Worm (Caenorhabditis elegans): Measurements from ENCODE around the gene ttc-39B.

Gene ttc-39B

ce11 chrII:6343893-6344292 lies 10.1 kb upstream of the ttc-39B start, which contains the start of gene txt-18:
Gene txt-18 (plus strand): TSS chrII:6344072.
- no peak for TF ChIP-seq ceh-43 (GFP tag; optimal IDR thresholded peaks at IDR 0.05)
- TF ChIP-seq nhr-237 (tag; optimal IDR thresholded peaks at IDR 0.05) = peak; percentile 42

DNA sequence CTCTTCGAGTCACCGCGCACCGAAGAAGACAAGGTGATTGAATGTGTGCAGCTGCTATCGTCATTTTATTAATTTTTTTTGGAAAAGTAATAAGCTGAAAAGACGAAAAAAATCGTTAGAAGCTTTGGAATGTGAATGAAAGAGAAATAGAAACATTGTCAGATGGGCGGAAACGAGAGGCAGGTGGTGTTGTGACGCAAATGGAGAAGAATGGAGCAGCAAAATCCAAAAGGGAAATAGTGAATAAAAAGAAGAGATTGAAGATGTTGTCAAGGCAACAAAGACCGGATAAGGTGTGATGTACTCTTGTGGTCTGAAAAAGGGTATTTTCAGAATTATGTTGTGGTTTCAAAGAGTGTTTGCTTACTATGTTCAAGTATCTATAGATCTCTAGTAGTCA lies 8.7 kb upstream of the ttc-39B start:
- TF ChIP-seq unc-120 (tag; optimal IDR thresholded peaks at IDR 0.05; ENCODE audit: poor library complexity, severe bottlenecking) (no peak), unc-39 (tag; optimal IDR thresholded peaks at IDR 0.05) (no peak), mls-2 (tag; optimal IDR thresholded peaks at IDR 0.05) (no peak), elt-1 (tag; optimal IDR thresholded peaks at IDR 0.05; ENCODE audit: borderline replicate concordance, insufficient read depth) (no peak), tbx-8 (GFP tag; optimal IDR thresholded peaks at IDR 0.05) (no peak), blmp-1 (tag; optimal IDR thresholded peaks at IDR 0.05) (no peak)

- TF ChIP-seq lin-32 (GFP tag; optimal IDR thresholded peaks at IDR 0.05) = no peak
- TF ChIP-seq ceh-83 (GFP tag; optimal IDR thresholded peaks at IDR 0.05) = no peak
Measured at ce11 chrII:6341076-6341475, 7.3 kb upstream of the ttc-39B start.

DNA sequence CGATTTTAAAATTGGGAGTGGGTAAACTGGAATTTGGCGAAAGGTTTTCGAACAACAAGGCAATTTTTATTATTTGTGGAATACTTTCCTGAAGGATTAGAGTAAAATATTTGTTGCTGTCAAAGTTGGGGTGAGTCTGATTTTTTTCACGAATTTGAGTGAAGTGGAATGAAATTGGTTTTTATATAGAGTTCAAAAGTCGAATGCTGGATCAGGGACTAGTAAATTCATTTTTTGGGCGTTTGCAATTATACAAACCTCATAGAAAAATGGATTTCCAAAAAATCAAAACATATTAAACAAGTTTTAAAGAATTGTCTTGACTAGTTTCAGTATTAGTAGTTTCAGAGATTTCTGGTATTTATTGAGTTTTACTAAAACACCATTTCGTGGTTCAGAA lies 6.2 kb upstream of the ttc-39B start, which contains the start of gene C32D5.7:
Gene C32D5.7 (minus strand): TSS at position 101 of the 400 bp plus-strand sequence.
- no peak for TF ChIP-seq drap-1 (GFP tag; optimal IDR thresholded peaks at IDR 0.05)
- no peak for TF ChIP-seq tbx-8 (GFP tag; optimal IDR thresholded peaks at IDR 0.05)
- TF ChIP-seq ham-2 (GFP tag; optimal IDR thresholded peaks at IDR 0.05) = no peak
- TF ChIP-seq blmp-1 (tag; optimal IDR thresholded peaks at IDR 0.05) = no peak
- TF ChIP-seq unc-62 (GFP tag; optimal IDR thresholded peaks at IDR 0.05) = no peak
- TF ChIP-seq ceh-39 (tag; optimal IDR thresholded peaks at IDR 0.05) = no peak
- TF ChIP-seq hlh-1 (tag; optimal IDR thresholded peaks at IDR 0.05) = no peak
- no peak for TF ChIP-seq cnd-1 (tag; optimal IDR thresholded peaks at IDR 0.05)
- no peak for TF ChIP-seq snpc-4 (tag; optimal IDR thresholded peaks at IDR 0.05)
- no peak for TF ChIP-seq nhr-2 (tag; optimal IDR thresholded peaks at IDR 0.05)
- no peak for TF ChIP-seq flh-1 (GFP tag; optimal IDR thresholded peaks at IDR 0.05)
- no peak for TF ChIP-seq ces-1 (GFP tag; optimal IDR thresholded peaks at IDR 0.05)
- no peak for TF ChIP-seq nhr-76 (tag; optimal IDR thresholded peaks at IDR 0.05)
- TF ChIP-seq zip-8 (tag; optimal IDR thresholded peaks at IDR 0.05) = no peak
- no peak for TF ChIP-seq ceh-83 (GFP tag; optimal IDR thresholded peaks at IDR 0.05)

DNA sequence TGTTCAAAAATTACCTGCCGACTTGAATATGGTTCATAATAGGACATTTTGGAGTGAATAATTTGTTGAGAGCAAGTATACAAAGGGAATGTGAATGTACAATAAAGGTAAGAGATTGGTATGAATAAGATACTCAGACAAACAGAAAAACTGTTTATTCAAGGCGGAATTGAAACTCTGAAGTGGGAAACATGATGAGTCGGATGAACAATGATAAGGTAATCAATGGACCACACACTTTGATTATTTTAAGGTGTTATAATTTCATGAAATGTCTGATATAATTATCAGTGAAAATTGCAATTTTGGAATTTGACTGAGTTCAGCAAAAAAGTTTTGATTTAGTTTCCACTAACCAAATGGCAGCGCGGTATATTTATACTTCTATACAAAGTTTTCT lies 5.7 kb upstream of the ttc-39B start:
- TF ChIP-seq lsy-2 (tag; optimal IDR thresholded peaks at IDR 0.05) (no peak), lin-13 (tag; optimal IDR thresholded peaks at IDR 0.05) (no peak), ceh-83 (GFP tag; optimal IDR thresholded peaks at IDR 0.05) (no peak), ztf-11 (tag; optimal IDR thresholded peaks at IDR 0.05) (no peak), cnd-1 (tag; optimal IDR thresholded peaks at IDR 0.05) (no peak), ces-1 (GFP tag; optimal IDR thresholded peaks at IDR 0.05) (no peak)

- TF ChIP-seq mab-5 (tag; optimal IDR thresholded peaks at IDR 0.05) = no peak
- no peak for TF ChIP-seq tbx-8 (GFP tag; optimal IDR thresholded peaks at IDR 0.05)
- no peak for TF ChIP-seq unc-39 (tag; optimal IDR thresholded peaks at IDR 0.05)
- no peak for TF ChIP-seq nhr-237 (tag; optimal IDR thresholded peaks at IDR 0.05)
- TF ChIP-seq snpc-4 (tag; optimal IDR thresholded peaks at IDR 0.05) = no peak
- no peak for TF ChIP-seq mls-2 (tag; optimal IDR thresholded peaks at IDR 0.05)
- TF ChIP-seq M03D4.4 (tag; optimal IDR thresholded peaks at IDR 0.05) = no peak
- TF ChIP-seq cnd-1 (tag; optimal IDR thresholded peaks at IDR 0.05) = no peak
- no peak for TF ChIP-seq lin-32 (GFP tag; optimal IDR thresholded peaks at IDR 0.05)
- TF ChIP-seq elt-1 (tag; optimal IDR thresholded peaks at IDR 0.05; ENCODE audit: borderline replicate concordance, insufficient read depth) = no peak
- no peak for TF ChIP-seq nhr-2 (tag; optimal IDR thresholded peaks at IDR 0.05)
- no peak for TF ChIP-seq nhr-12 (tag; optimal IDR thresholded peaks at IDR 0.05)
- TF ChIP-seq sptf-1 (tag; optimal IDR thresholded peaks at IDR 0.05) = no peak
- no peak for TF ChIP-seq sem-2 (GFP tag; optimal IDR thresholded peaks at IDR 0.05)
- TF ChIP-seq elt-3 (tag; optimal IDR thresholded peaks at IDR 0.05) = no peak
- TF ChIP-seq lin-13 (tag; optimal IDR thresholded peaks at IDR 0.05) = no peak
- no peak for TF ChIP-seq ces-1 (GFP tag; optimal IDR thresholded peaks at IDR 0.05)
- TF ChIP-seq nhr-76 (tag; optimal IDR thresholded peaks at IDR 0.05) = no peak
- TF ChIP-seq ham-2 (GFP tag; optimal IDR thresholded peaks at IDR 0.05) = no peak
Measured at ce11 chrII:6335358-6335757, 1.6 kb upstream of the ttc-39B start, which contains the start of gene C32D5.14. Gene C32D5.14 (plus strand): TSS chrII:6335488.

Measured in whole organism, mixed stage, embryonic.